Worm (Caenorhabditis elegans) whole organism, L4/young adult: ENCODE results near the gene C02F4.4.

Experiments used
- W03F9.2 ChIP-seq: fragments of 150-350 bp; optimal IDR thresholded peaks from 2 replicates; lab custom pipeline; 2014; ENCODE audit warnings: missing biosample characterization, missing genetic modification characterization
- dao-5 ChIP-seq: sonication (generic microtip); optimal IDR thresholded peaks from 2 replicates; lab custom pipeline; 2016; ENCODE audit warnings: missing genotype, missing genetic modification characterization, moderate library complexity, missing compliant biosample characterization
- him-1 ChIP-seq: sonication (generic microtip); optimal IDR thresholded peaks from 2 replicates; lab custom pipeline; 2016; ENCODE audit warnings: missing genotype, missing genetic modification reagents, missing genetic modification characterization, missing compliant biosample characterization

DNA sequence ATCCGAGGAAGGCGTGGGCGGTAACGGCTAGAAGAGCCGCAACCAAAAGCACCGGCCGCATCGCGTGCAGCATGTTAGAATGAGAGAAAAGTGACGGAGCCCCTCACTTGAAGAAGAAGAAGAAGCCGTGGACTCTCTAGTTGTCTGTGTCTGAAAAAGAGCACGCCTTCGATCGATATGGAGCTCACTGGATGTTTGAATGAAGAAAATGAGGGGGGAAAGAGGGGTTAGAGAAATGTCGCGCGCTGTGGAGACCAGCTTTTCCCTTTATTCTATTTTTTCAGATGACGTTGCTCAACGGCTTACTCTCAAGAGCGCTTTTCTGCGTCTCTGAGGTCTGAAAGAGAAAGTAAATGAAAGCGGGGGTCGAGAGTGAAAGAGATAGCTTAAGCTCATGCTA lies 33.3 kb downstream of the C02F4.4 start, which contains the start of gene egl-21:
- TF ChIP-seq him-1 (tag; lab: Kevin White, UChicago) = peak; percentile 68
- TF ChIP-seq W03F9.2 (tag; lab: Kevin White, UChicago) = no peak
- no peak for TF ChIP-seq dao-5 (tag; lab: Kevin White, UChicago)
